Fruit fly (Drosophila melanogaster) whole organism, prepupa: ENCODE measurements around the gene CrebA.
A peak's percentile ranks its signal among the peaks of the same experiment; 100 is the strongest.

Experiments used
- CG1621 ChIP-seq: fragments of 200-800 bp; sonication (Bioruptor generic); optimal IDR thresholded peaks from 3 replicates; lab custom pipeline; 2018; ENCODE audit warnings: missing biosample characterization, mild to moderate bottlenecking, missing genetic modification characterization
- CG3032 ChIP-seq: fragments of 200-800 bp; optimal IDR thresholded peaks from 2 replicates; lab custom pipeline; 2019; ENCODE audit warnings: missing biosample characterization, mild to moderate bottlenecking, missing genetic modification characterization, moderate library complexity
- CG6792 ChIP-seq: fragments of 200-800 bp; sonication (Bioruptor generic); optimal IDR thresholded peaks from 3 replicates; lab custom pipeline; 2016; ENCODE audit warnings: missing biosample characterization, missing genetic modification characterization
- Ets96B ChIP-seq: fragments of 200-800 bp; optimal IDR thresholded peaks from 2 replicates; lab custom pipeline; 2019; ENCODE audit warnings: missing biosample characterization, mild to moderate bottlenecking, missing genetic modification characterization, moderate library complexity
- Hr4 ChIP-seq: fragments of 200-800 bp; sonication (Bioruptor generic); optimal IDR thresholded peaks from 3 replicates; lab custom pipeline; 2016; ENCODE audit warnings: missing biosample characterization, missing genetic modification characterization
- OdsH ChIP-seq: fragments of 200-800 bp; sonication (Bioruptor generic); optimal IDR thresholded peaks from 3 replicates; lab custom pipeline; 2016; ENCODE audit warnings: missing biosample characterization, missing genetic modification characterization
- dsx ChIP-seq: fragments of 200-800 bp; optimal IDR thresholded peaks from 3 replicates; lab custom pipeline; 2019; ENCODE audit warnings: missing biosample characterization, mild to moderate bottlenecking, missing genetic modification characterization, moderate library complexity; ENCODE audit not compliant: poor library complexity, severe bottlenecking
- fd85E ChIP-seq: fragments of 200-800 bp; sonication (Bioruptor generic); optimal IDR thresholded peaks from 3 replicates; lab custom pipeline; 2016; ENCODE audit warnings: missing biosample characterization, missing genetic modification characterization
- vri ChIP-seq: fragments of 200-800 bp; sonication (Bioruptor generic); optimal IDR thresholded peaks from 3 replicates; lab custom pipeline; 2016; ENCODE audit warnings: missing biosample characterization, mild to moderate bottlenecking, missing genetic modification characterization

DNA sequence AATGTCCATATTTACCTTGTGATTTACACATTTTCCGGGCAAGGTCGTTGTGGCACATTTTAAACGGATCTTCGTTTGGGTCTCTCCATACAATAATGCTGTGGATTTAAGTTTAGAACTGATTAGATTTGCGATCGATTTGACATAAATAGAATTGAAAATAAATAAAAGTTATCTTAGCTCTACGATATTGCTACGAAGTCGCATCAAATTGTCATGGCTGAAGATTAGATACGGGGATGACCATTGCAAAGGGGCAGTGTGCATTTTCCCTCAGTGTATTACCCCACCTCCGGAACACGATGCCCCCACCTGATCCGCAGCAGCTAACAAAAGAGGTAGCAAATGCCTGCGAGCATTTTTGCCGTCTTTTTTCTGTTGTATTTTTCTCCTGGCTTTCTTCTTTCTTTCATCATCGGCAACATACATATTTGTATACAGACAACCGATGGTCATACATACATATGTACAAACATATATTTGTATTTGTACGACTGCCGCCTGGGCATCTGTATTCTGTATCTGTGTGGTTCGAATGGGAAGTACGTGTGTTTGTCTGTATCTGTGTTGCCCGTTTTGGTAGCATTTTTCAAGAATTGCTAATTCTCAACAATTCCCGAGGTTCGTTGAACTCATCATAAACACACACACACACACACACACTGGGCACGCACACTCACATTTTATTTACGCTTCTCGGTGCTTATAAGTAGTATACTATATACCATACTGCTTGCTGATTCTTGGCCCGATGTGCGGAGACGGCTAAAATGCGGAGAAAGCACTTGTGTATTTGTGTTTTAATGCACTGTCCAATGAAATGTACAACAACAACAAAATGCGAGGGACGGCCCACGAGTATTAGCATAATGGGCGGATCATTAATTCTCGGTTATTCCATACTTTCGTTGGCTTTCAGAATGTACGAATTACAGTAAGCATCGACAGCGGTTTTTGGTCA is 9.5 kb downstream of the CrebA start:
- TF ChIP-seq Ets96B = no peak
- no peak for TF ChIP-seq fd85E (GFP tag; lab: Kevin White, UChicago)
- no peak for TF ChIP-seq CG3032 (tag; lab: Kevin White, UChicago)
- no peak for TF ChIP-seq dsx (GFP tag; lab: Kevin White, UChicago)
- peak; percentile 61 for TF ChIP-seq Hr4 (GFP tag; lab: Kevin White, UChicago)
- TF ChIP-seq OdsH (GFP tag; lab: Kevin White, UChicago) = peak; percentile 33
- TF ChIP-seq CG6792 (GFP tag; lab: Kevin White, UChicago) = peak; percentile 22
- peak; percentile 32 for TF ChIP-seq vri (GFP tag; lab: Kevin White, UChicago)
- no peak for TF ChIP-seq CG1621 (tag; lab: Kevin White, UChicago)
